Worm (Caenorhabditis elegans) whole organism, L2 larva: ENCODE results near the gene F46H5.4.

ENCODE experiments used
- Y55F3AM.14 ChIP-seq: fragments of 200-800 bp; sonication (Bioruptor generic); optimal IDR thresholded peaks from 2 replicates; lab custom pipeline; 2018; ENCODE audit warnings: mild to moderate bottlenecking, missing genetic modification characterization, missing compliant biosample characterization
- ZK546.5 ChIP-seq: sonication (generic microtip); optimal IDR thresholded peaks from 2 replicates; lab custom pipeline; 2017; ENCODE audit warnings: missing biosample characterization, missing genetic modification characterization
- alr-1 ChIP-seq: fragments of 150-350 bp; optimal IDR thresholded peaks from 2 replicates; lab custom pipeline; 2014; ENCODE audit warnings: missing biosample characterization, missing genetic modification characterization
- aly-2 ChIP-seq: fragments of 150-350 bp; optimal IDR thresholded peaks from 2 replicates; lab custom pipeline; 2014; ENCODE audit warnings: missing biosample characterization, missing genetic modification characterization
- ama-1 ChIP-seq: fragments of 150-350 bp; optimal IDR thresholded peaks from 2 replicates; lab custom pipeline; 2018; ENCODE audit warnings: inconsistent platforms
- ceh-16 ChIP-seq: fragments of 150-350 bp; optimal IDR thresholded peaks from 2 replicates; lab custom pipeline; 2014; ENCODE audit warnings: missing biosample characterization, missing genetic modification characterization
- crh-2 ChIP-seq: sonication (generic microtip); optimal IDR thresholded peaks from 2 replicates; lab custom pipeline; 2017; ENCODE audit warnings: missing biosample characterization, missing genetic modification characterization
- dmd-4 ChIP-seq: sonication (generic microtip); optimal IDR thresholded peaks from 2 replicates; lab custom pipeline; 2017; ENCODE audit warnings: missing biosample characterization, missing genetic modification characterization
- egl-27 ChIP-seq: sonication (generic microtip); optimal IDR thresholded peaks from 3 replicates; lab custom pipeline; 2017; ENCODE audit warnings: missing biosample characterization, missing genetic modification reagents, missing genetic modification characterization
- elt-1 ChIP-seq: fragments of 150-350 bp; optimal IDR thresholded peaks from 2 replicates; lab custom pipeline; 2014; ENCODE audit warnings: missing biosample characterization, missing genetic modification characterization
- elt-3 ChIP-seq: sonication (generic microtip); optimal IDR thresholded peaks from 2 replicates; lab custom pipeline; 2017; ENCODE audit warnings: missing biosample characterization, missing genetic modification characterization
- fos-1 ChIP-seq: fragments of 150-350 bp; optimal IDR thresholded peaks from 2 replicates; lab custom pipeline; 2014; ENCODE audit warnings: missing biosample characterization, missing genetic modification characterization
- lin-11 ChIP-seq: fragments of 150-350 bp; sonication (generic microtip); optimal IDR thresholded peaks from 2 replicates; lab custom pipeline; 2014; ENCODE audit warnings: missing biosample characterization, missing genetic modification characterization, inconsistent platforms, mixed read lengths
- lin-13 ChIP-seq: fragments of 150-350 bp; optimal IDR thresholded peaks from 2 replicates; lab custom pipeline; 2014; ENCODE audit warnings: missing biosample characterization, missing genetic modification reagents, missing genetic modification characterization
- mab-5 ChIP-seq: fragments of 150-350 bp; optimal IDR thresholded peaks from 2 replicates; lab custom pipeline; 2014; ENCODE audit warnings: missing biosample characterization, missing genetic modification characterization
- mdl-1 ChIP-seq, 2 experiments: fragments of 150-350 bp in 1 of 2; sonication (generic microtip) in 1 of 2; optimal IDR thresholded peaks; 2 replicates each; lab custom pipeline; 2017; ENCODE audit warnings: missing biosample characterization in 2 of 2, missing genetic modification characterization in 2 of 2
- nhr-10 ChIP-seq: sonication (generic microtip); optimal IDR thresholded peaks from 2 replicates; lab custom pipeline; 2017; ENCODE audit warnings: missing biosample characterization, missing genetic modification characterization
- nhr-21 ChIP-seq: fragments of 150-350 bp; optimal IDR thresholded peaks from 2 replicates; lab custom pipeline; 2014; ENCODE audit warnings: missing biosample characterization, missing genetic modification characterization
- nhr-23 ChIP-seq: fragments of 150-350 bp; optimal IDR thresholded peaks from 2 replicates; lab custom pipeline; 2014; ENCODE audit warnings: missing biosample characterization, missing genetic modification reagents, missing genetic modification characterization
- nhr-237 ChIP-seq: fragments of 150-350 bp; optimal IDR thresholded peaks from 2 replicates; lab custom pipeline; 2014; ENCODE audit warnings: missing biosample characterization, missing genetic modification characterization
- nhr-25 ChIP-seq: fragments of 150-350 bp; sonication (generic microtip); optimal IDR thresholded peaks from 3 replicates; lab custom pipeline; 2014; ENCODE audit warnings: missing biosample characterization, missing genetic modification characterization
- nhr-6 ChIP-seq: fragments of 150-350 bp; optimal IDR thresholded peaks from 2 replicates; lab custom pipeline; 2014; ENCODE audit warnings: missing biosample characterization, missing genetic modification characterization
- nhr-77 ChIP-seq: fragments of 150-350 bp; optimal IDR thresholded peaks from 2 replicates; lab custom pipeline; 2014; ENCODE audit warnings: missing biosample characterization, missing genetic modification characterization
- peb-1 ChIP-seq: fragments of 150-350 bp; optimal IDR thresholded peaks from 2 replicates; lab custom pipeline; 2014; ENCODE audit warnings: missing biosample characterization, missing genetic modification characterization
- skn-1 ChIP-seq: sonication (generic microtip); optimal IDR thresholded peaks from 2 replicates; lab custom pipeline; 2017; ENCODE audit warnings: missing biosample characterization, missing genetic modification characterization
- sma-9 ChIP-seq, 2 experiments: fragments of 150-350 bp in 1 of 2; sonication (generic microtip) in 1 of 2; optimal IDR thresholded peaks; 2 replicates each; lab custom pipeline; 2014 to 2016; ENCODE audit warnings: missing genetic modification characterization in 2 of 2, mild to moderate bottlenecking in 1 of 2, missing biosample characterization in 1 of 2, missing compliant biosample characterization in 1 of 2, missing genetic modification reagents in 1 of 2, moderate library complexity in 1 of 2
- unc-39 ChIP-seq: fragments of 150-350 bp; optimal IDR thresholded peaks from 2 replicates; lab custom pipeline; 2014; ENCODE audit warnings: missing biosample characterization, missing genetic modification characterization
- ztf-1 ChIP-seq: fragments of 200-800 bp; sonication (Bioruptor generic); conservative IDR thresholded peaks from 2 replicates; pipeline ENCODE4 v1.3.6; 2022; ENCODE audit warnings: missing genetic modification characterization, missing compliant biosample characterization
- ztf-11 ChIP-seq: sonication (generic microtip); optimal IDR thresholded peaks from 2 replicates; lab custom pipeline; 2017; ENCODE audit warnings: missing biosample characterization, missing genetic modification characterization
- ztf-4 ChIP-seq: fragments of 150-350 bp; optimal IDR thresholded peaks from 2 replicates; lab custom pipeline; 2014; ENCODE audit warnings: missing biosample characterization, missing genetic modification characterization

Gene F46H5.4

DNA sequence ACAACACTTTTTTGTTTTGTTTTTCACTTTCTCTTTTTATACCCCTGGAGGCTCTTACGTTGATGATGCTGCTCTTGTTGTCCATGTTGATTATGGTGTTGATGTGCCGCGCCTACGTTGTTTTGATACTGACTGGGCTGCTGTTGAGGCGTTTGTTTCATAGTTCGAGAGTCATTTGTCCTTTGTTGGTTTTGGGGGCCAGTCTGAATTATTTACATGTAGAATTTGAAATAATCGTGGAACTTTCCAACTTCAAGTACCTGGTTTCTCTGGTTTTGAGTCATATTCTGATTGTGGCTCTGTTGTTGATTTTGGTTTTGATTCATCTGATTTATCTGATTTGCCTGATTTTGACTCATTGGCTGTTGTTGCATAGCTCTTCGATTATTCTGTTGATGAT is 23.7 kb upstream of the F46H5.4 start:
- no peak for TF ChIP-seq nhr-23 (tag; lab: Kevin White, UChicago)
- no peak for TF ChIP-seq nhr-237

DNA sequence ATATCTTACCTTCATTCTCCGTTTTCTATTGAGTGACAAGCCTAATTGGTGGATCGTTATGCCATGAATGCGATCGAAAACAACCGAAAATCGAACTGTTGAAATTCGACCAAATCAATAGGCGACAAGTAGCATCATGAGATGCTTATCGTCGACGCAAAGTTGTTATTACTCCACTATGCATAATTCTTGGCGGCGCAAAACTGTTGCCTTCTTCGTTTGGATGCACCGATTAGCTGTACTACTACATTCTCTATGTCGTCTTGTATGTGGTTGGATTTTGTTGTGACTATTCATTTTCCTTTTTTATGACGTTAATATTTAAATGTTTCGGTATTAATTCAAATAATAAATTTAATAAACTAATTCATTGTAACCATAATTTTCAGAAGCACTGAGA is 17.6 kb upstream of the F46H5.4 start, which contains the start of gene F46H5.11:
F46H5.11 (minus strand) TSS at position 101 of the 400 bp plus-strand sequence.
- TF ChIP-seq alr-1 = no peak
- no peak for TF ChIP-seq Y55F3AM.14 (GFP tag; lab: Kevin White, UChicago)
- TF ChIP-seq elt-1 (tag; lab: Kevin White, UChicago) = no peak
- TF ChIP-seq ama-1 = no peak
- no peak for TF ChIP-seq elt-3 (tag; lab: Kevin White, UChicago)
- no peak for TF ChIP-seq mdl-1 (tag; optimal IDR thresholded peaks at IDR 0.05; lab: Kevin White, UChicago)
- no peak for TF ChIP-seq crh-2 (tag; lab: Kevin White, UChicago)
- TF ChIP-seq ceh-16 (tag; lab: Kevin White, UChicago) = no peak
- TF ChIP-seq aly-2 (tag; lab: Kevin White, UChicago) = no peak
- TF ChIP-seq peb-1 = no peak
- TF ChIP-seq nhr-6 = no peak
- TF ChIP-seq ztf-1 (GFP tag; lab: Robert Waterston, UW) = no peak
- no peak for TF ChIP-seq fos-1
- TF ChIP-seq sma-9 (GFP tag; optimal IDR thresholded peaks at IDR 0.05; lab: Kevin White, UChicago) = no peak
- TF ChIP-seq sma-9 (tag; optimal IDR thresholded peaks at IDR 0.05; lab: Kevin White, UChicago) = no peak
- TF ChIP-seq nhr-77 (tag; lab: Kevin White, UChicago) = no peak
- no peak for TF ChIP-seq ZK546.5 (tag; lab: Kevin White, UChicago)
- TF ChIP-seq dmd-4 (tag; lab: Kevin White, UChicago) = no peak
- no peak for TF ChIP-seq nhr-25 (tag; lab: Kevin White, UChicago)
- no peak for TF ChIP-seq nhr-10 (tag; lab: Kevin White, UChicago)

DNA sequence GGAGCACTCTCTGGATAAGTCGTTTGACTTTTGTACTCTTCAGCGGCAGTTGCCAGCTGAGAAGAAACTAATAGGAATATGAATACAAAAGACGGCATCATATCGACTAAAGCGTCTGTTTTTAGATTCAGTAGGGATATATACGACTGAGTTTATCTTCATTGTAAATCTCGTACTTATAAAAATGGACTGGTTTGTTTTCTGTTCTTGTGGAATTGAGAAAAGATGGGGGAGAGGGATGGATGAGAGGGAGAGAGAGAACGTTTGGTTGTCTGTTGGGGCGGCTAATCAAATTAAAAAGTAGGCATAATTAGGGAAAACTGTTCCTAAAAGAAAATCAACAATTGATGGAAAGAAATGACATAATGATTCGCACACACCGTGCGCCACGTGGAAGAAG is 15.0 kb upstream of the F46H5.4 start, which contains the start of gene grd-7:
grd-7 (minus strand) TSS at position 101 of the 400 bp plus-strand sequence.
- no peak for TF ChIP-seq lin-13 (GFP tag; lab: Kevin White, UChicago)
- TF ChIP-seq unc-39 (tag; lab: Kevin White, UChicago) = no peak
- no peak for TF ChIP-seq nhr-21 (tag; lab: Kevin White, UChicago)
- no peak for TF ChIP-seq nhr-25 (tag; lab: Kevin White, UChicago)
- TF ChIP-seq ztf-1 (GFP tag; lab: Robert Waterston, UW) = no peak
- no peak for TF ChIP-seq elt-3 (tag; lab: Kevin White, UChicago)
- TF ChIP-seq crh-2 (tag; lab: Kevin White, UChicago) = no peak
- no peak for TF ChIP-seq ztf-4 (tag; lab: Kevin White, UChicago)
- TF ChIP-seq peb-1 = no peak
- TF ChIP-seq nhr-10 (tag; lab: Kevin White, UChicago) = no peak
- no peak for TF ChIP-seq lin-11 (tag; lab: Kevin White, UChicago)
- TF ChIP-seq egl-27 (tag; lab: Kevin White, UChicago) = no peak
- TF ChIP-seq elt-1 (tag; lab: Kevin White, UChicago) = no peak
- no peak for TF ChIP-seq nhr-23 (tag; lab: Kevin White, UChicago)
- TF ChIP-seq ceh-16 (tag; lab: Kevin White, UChicago) = no peak

DNA sequence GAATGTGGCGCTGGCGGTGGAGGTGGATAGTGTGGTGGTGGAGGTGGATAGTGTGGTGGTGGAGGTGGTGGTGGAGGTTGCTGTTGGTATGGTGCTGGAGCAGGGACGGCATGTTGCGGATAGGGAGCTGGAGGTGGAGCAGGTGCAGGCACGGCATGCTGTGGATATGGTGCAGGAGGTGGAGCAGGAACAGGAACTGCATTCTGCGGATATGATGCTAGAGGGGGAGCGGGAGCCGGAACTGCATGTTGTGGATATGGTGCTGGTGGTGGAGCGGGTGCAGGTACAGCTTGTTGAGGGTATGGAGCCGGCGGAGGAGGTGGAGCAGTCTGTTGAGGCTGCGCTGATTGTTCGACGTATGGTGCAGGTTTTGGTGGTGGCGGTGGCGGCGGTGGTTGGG is 14.6 kb upstream of the F46H5.4 start:
- no peak for TF ChIP-seq ztf-4 (tag; lab: Kevin White, UChicago)
- TF ChIP-seq crh-2 (tag; lab: Kevin White, UChicago) = no peak
- no peak for TF ChIP-seq ztf-11 (tag; lab: Kevin White, UChicago)
- no peak for TF ChIP-seq skn-1 (tag; lab: Kevin White, UChicago)
- no peak for TF ChIP-seq ztf-1 (GFP tag; lab: Robert Waterston, UW)
- TF ChIP-seq elt-1 (tag; lab: Kevin White, UChicago) = no peak

DNA sequence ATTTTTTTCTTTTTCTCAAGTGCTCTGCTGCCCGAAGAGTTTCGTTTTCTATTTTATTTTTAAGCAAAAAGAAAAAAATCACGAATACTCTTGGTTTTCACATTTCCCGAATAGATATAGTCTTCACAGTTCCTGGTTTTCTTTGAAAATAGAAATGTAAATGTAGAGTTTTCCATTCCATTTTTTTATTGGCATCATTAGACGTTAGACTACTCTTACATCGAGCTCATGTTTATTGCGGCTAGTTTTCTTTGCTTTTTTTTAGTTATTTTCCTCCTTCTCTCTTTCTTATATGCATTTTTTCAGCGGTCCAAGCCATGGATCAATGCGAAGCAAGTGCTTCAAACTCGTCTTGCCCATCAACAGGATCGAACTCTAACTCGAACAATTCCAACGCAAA is 10.9 kb upstream of the F46H5.4 start, which contains the start of gene F46H5.2:
F46H5.2 (plus strand) TSS at position 301 of the 400 bp plus-strand sequence.
- TF ChIP-seq mab-5 (tag; lab: Kevin White, UChicago) (no peak), ama-1 (no peak), elt-3 (tag; lab: Kevin White, UChicago) (no peak), nhr-25 (tag; lab: Kevin White, UChicago) (no peak)
